Fruit fly (Drosophila melanogaster) whole organism, embryonic: ENCODE results near the gene Mad.

ENCODE experiments used
- CG13424 ChIP-seq: fragments of 200-800 bp; sonication (Bioruptor generic); optimal IDR thresholded peaks from 2 replicates; lab custom pipeline; 2019; ENCODE audit warnings: missing biosample characterization, mild to moderate bottlenecking, missing genetic modification characterization, moderate library complexity
- CG15269 ChIP-seq: fragments of 200-800 bp; sonication (Bioruptor generic); optimal IDR thresholded peaks from 2 replicates; lab custom pipeline; 2018; ENCODE audit warnings: missing biosample characterization, mild to moderate bottlenecking, missing genetic modification characterization, moderate library complexity
- CG1647 ChIP-seq: fragments of 200-800 bp; sonication (Bioruptor generic); optimal IDR thresholded peaks from 3 replicates; lab custom pipeline; 2016; ENCODE audit warnings: missing biosample characterization, missing genetic modification characterization
- CG17568 ChIP-seq: fragments of 200-800 bp; sonication (Bioruptor generic); optimal IDR thresholded peaks from 2 replicates; lab custom pipeline; 2018; ENCODE audit warnings: missing biosample characterization, mild to moderate bottlenecking, missing genetic modification characterization, moderate library complexity
- CG17912 ChIP-seq: fragments of 200-800 bp; sonication (Bioruptor generic); optimal IDR thresholded peaks from 2 replicates; lab custom pipeline; 2018; ENCODE audit warnings: missing biosample characterization, mild to moderate bottlenecking, missing genetic modification characterization
- CG2678 ChIP-seq: fragments of 200-800 bp; sonication (Bioruptor generic); optimal IDR thresholded peaks from 3 replicates; lab custom pipeline; 2019; ENCODE audit warnings: missing biosample characterization, mild to moderate bottlenecking, missing genetic modification characterization, moderate library complexity
- CG31365 ChIP-seq: fragments of 200-800 bp; sonication (Bioruptor generic); optimal IDR thresholded peaks from 2 replicates; lab custom pipeline; 2018; ENCODE audit warnings: missing biosample characterization, mild to moderate bottlenecking, missing genetic modification characterization
- CG32532 ChIP-seq: fragments of 200-800 bp; sonication (Bioruptor generic); IDR thresholded peaks from 2 replicates; pipeline ENCODE4 v1.3.6; 2022; ENCODE audit warnings: missing biosample characterization, missing genetic modification characterization
- CG3726 ChIP-seq: fragments of 200-800 bp; sonication (Bioruptor generic); IDR thresholded peaks from 3 replicates; pipeline ENCODE4, ENCODE4 v1.3.6; 2022; ENCODE audit warnings: missing biosample characterization, missing genetic modification characterization
- CG3847 ChIP-seq: fragments of 200-800 bp; sonication (Bioruptor generic); IDR thresholded peaks from 2 replicates; pipeline ENCODE4 v1.3.6; 2022; ENCODE audit warnings: missing biosample characterization, missing genetic modification characterization
- CG4328 ChIP-seq: fragments of 200-800 bp; sonication (Bioruptor generic); optimal IDR thresholded peaks from 3 replicates; lab custom pipeline; 2017; ENCODE audit warnings: missing biosample characterization, missing genetic modification reagents, missing genetic modification characterization
- CG4707 ChIP-seq: fragments of 200-800 bp; sonication (Bioruptor generic); optimal IDR thresholded peaks from 2 replicates; lab custom pipeline; 2018; ENCODE audit warnings: missing biosample characterization, mild to moderate bottlenecking, missing genetic modification characterization, moderate library complexity
- CG5180 ChIP-seq: fragments of 200-800 bp; sonication (Bioruptor generic); optimal IDR thresholded peaks from 3 replicates; lab custom pipeline; 2017; ENCODE audit warnings: missing biosample characterization, missing genetic modification characterization, mild to moderate bottlenecking, moderate library complexity, missing genetic modification reagents
- CG6654 ChIP-seq: fragments of 200-800 bp; sonication (Bioruptor generic); optimal IDR thresholded peaks from 2 replicates; lab custom pipeline; 2017; ENCODE audit warnings: missing biosample characterization, mild to moderate bottlenecking, missing genetic modification characterization
- CkIIα-i1 ChIP-seq: fragments of 200-800 bp; sonication (Bioruptor generic); IDR thresholded peaks from 2 replicates; pipeline ENCODE4 v1.3.6; 2022; ENCODE audit warnings: missing biosample characterization, missing genetic modification characterization
- Dek ChIP-seq: fragments of 200-800 bp; sonication (Bioruptor generic); optimal IDR thresholded peaks from 3 replicates; lab custom pipeline; 2019; ENCODE audit warnings: missing biosample characterization, mild to moderate bottlenecking, missing genetic modification characterization, moderate library complexity
- Dip2 ChIP-seq: fragments of 200-800 bp; sonication (Bioruptor generic); IDR thresholded peaks from 2 replicates; pipeline ENCODE4 v1.3.6; 2022; ENCODE audit warnings: missing biosample characterization, missing genetic modification characterization
- Drgx ChIP-seq: fragments of 200-800 bp; sonication (Bioruptor generic); IDR thresholded peaks from 2 replicates; pipeline ENCODE4 v1.3.6; 2022; ENCODE audit warnings: missing biosample characterization, missing genetic modification characterization
- Eip74EF ChIP-seq, 2 experiments: fragments of 200-800 bp in 1 of 2; fragments of >200 bp in 1 of 2; sonication (Bioruptor generic) in 1 of 2; optimal IDR thresholded peaks; 2 replicates each; lab custom pipeline; 2017 to 2019; ENCODE audit warnings: missing biosample characterization in 2 of 2, missing genetic modification characterization in 2 of 2, mild to moderate bottlenecking in 1 of 2, moderate library complexity in 1 of 2
- Elba2 ChIP-seq: fragments of 200-800 bp; sonication (Bioruptor generic); optimal IDR thresholded peaks from 3 replicates; lab custom pipeline; 2016; ENCODE audit warnings: missing biosample characterization, missing genetic modification characterization
- Ets97D ChIP-seq: fragments of 200-800 bp; sonication (Bioruptor generic); optimal IDR thresholded peaks from 3 replicates; lab custom pipeline; 2016; ENCODE audit warnings: missing biosample characterization, missing genetic modification characterization
- H2.0 ChIP-seq: fragments of 200-800 bp; sonication (Bioruptor generic); IDR thresholded peaks from 2 replicates; pipeline ENCODE4 v1.3.6; 2022; ENCODE audit warnings: missing biosample characterization, missing genetic modification characterization
- HLH3B ChIP-seq: fragments of 200-800 bp; sonication (Bioruptor generic); IDR thresholded peaks from 2 replicates; pipeline ENCODE4 v1.3.6; 2022; ENCODE audit warnings: missing biosample characterization, missing genetic modification characterization
- Med ChIP-seq: fragments of 200-800 bp; sonication (Bioruptor generic); peaks from one replicate; lab custom pipeline; 2016; ENCODE audit warnings: missing biosample characterization, missing genetic modification characterization, mild to moderate bottlenecking, inconsistent platforms, moderate library complexity
- NK7.1 ChIP-seq: fragments of 200-800 bp; sonication (Bioruptor generic); optimal IDR thresholded peaks from 3 replicates; lab custom pipeline; 2016; ENCODE audit warnings: missing biosample characterization, missing genetic modification characterization
- Oaz ChIP-seq: fragments of 200-800 bp; sonication (Bioruptor generic); IDR thresholded peaks from 2 replicates; pipeline ENCODE4 v1.3.6; 2022; ENCODE audit warnings: missing biosample characterization, missing genetic modification characterization
- Ptx1 ChIP-seq: fragments of 200-800 bp; sonication (Bioruptor generic); IDR thresholded peaks from 2 replicates; pipeline ENCODE4 v1.3.6; 2022; ENCODE audit warnings: missing biosample characterization, missing genetic modification characterization
- Rfx ChIP-seq: fragments of 200-800 bp; sonication (Bioruptor generic); IDR thresholded peaks from 2 replicates; pipeline ENCODE4 v1.3.6; 2022; ENCODE audit warnings: missing biosample characterization, missing genetic modification characterization
- Vsx1 ChIP-seq: fragments of 200-800 bp; sonication (Bioruptor generic); optimal IDR thresholded peaks from 2 replicates; lab custom pipeline; 2017; ENCODE audit warnings: missing biosample characterization, mild to moderate bottlenecking, missing genetic modification characterization, missing genetic modification reagents
- Xbp1 ChIP-seq: fragments of 200-800 bp; sonication (Bioruptor generic); optimal IDR thresholded peaks from 3 replicates; lab custom pipeline; 2016; ENCODE audit warnings: missing biosample characterization, mild to moderate bottlenecking, missing genetic modification characterization
- YL-1 ChIP-seq: fragments of 200-800 bp; sonication (Bioruptor generic); optimal IDR thresholded peaks from 3 replicates; lab custom pipeline; 2017; ENCODE audit warnings: missing biosample characterization, mild to moderate bottlenecking, missing genetic modification characterization
- al ChIP-seq: fragments of 200-800 bp; sonication (Bioruptor generic); IDR thresholded peaks from 2 replicates; pipeline ENCODE4 v1.3.6; 2022; ENCODE audit warnings: missing biosample characterization, missing genetic modification characterization
- ato ChIP-seq: fragments of 200-800 bp; sonication (Bioruptor generic); IDR thresholded peaks from 2 replicates; pipeline ENCODE4 v1.3.6; 2022; ENCODE audit warnings: missing biosample characterization, missing genetic modification characterization; ENCODE audit not compliant: partially characterized antibody
- bab2 ChIP-seq: fragments of 200-800 bp; sonication (Bioruptor generic); optimal IDR thresholded peaks from 2 replicates; lab custom pipeline; 2016; ENCODE audit warnings: missing biosample characterization, missing genetic modification characterization
- bbx ChIP-seq: fragments of 200-800 bp; sonication (Bioruptor generic); IDR thresholded peaks from 2 replicates; pipeline ENCODE4 v1.3.6; 2022; ENCODE audit warnings: missing biosample characterization, missing genetic modification characterization; ENCODE audit not compliant: partially characterized antibody
- bsh ChIP-seq, 2 experiments: fragments of 200-800 bp; sonication (Bioruptor generic); optimal IDR thresholded peaks; 2 replicates each; lab custom pipeline; 2017 to 2018; ENCODE audit warnings: mild to moderate bottlenecking in 2 of 2, missing biosample characterization in 2 of 2, missing genetic modification characterization in 2 of 2, moderate library complexity in 1 of 2
- cas ChIP-seq: fragments of 200-800 bp; sonication (Bioruptor generic); IDR thresholded peaks from 2 replicates; pipeline ENCODE4 v1.3.6; 2022; ENCODE audit warnings: missing biosample characterization, missing genetic modification characterization
- crp ChIP-seq, 2 experiments: fragments of 200-800 bp; sonication (Bioruptor generic); optimal IDR thresholded peaks; 2 replicates in 1 of 2; 3 replicates in 1 of 2; lab custom pipeline; 2017; ENCODE audit warnings: missing biosample characterization in 2 of 2, missing genetic modification characterization in 2 of 2, mild to moderate bottlenecking in 1 of 2, moderate library complexity in 1 of 2
- da ChIP-seq: fragments of 200-800 bp; sonication (Bioruptor generic); optimal IDR thresholded peaks from 2 replicates; lab custom pipeline; 2016; ENCODE audit warnings: missing biosample characterization, missing genetic modification characterization
- fd102C ChIP-seq: fragments of 200-800 bp; sonication (Bioruptor generic); optimal IDR thresholded peaks from 2 replicates; lab custom pipeline; 2018; ENCODE audit warnings: missing biosample characterization, mild to moderate bottlenecking, missing genetic modification characterization, moderate library complexity
- gcm2 ChIP-seq: fragments of 200-800 bp; sonication (Bioruptor generic); optimal IDR thresholded peaks from 2 replicates; lab custom pipeline; 2016; ENCODE audit warnings: missing biosample characterization, missing genetic modification characterization
- nmo ChIP-seq: fragments of 200-800 bp; sonication (Bioruptor generic); optimal IDR thresholded peaks from 2 replicates; lab custom pipeline; 2018; ENCODE audit warnings: missing biosample characterization, mild to moderate bottlenecking, missing genetic modification characterization, moderate library complexity
- prd ChIP-seq, 3 experiments: fragments of >200 bp in 2 of 3; fragments of 200-800 bp in 1 of 3; sonication (Bioruptor generic) in 1 of 3; optimal IDR thresholded peaks in 2 of 3; IDR thresholded peaks in 1 of 3; 2 replicates in 2 of 3; 3 replicates in 1 of 3; pipeline versions ENCODE4 v1.3.6 to Lab custom; 2017 to 2022; ENCODE audit warnings: missing biosample characterization in 1 of 3, missing genetic modification characterization in 1 of 3
- pum ChIP-seq: fragments of 200-800 bp; sonication (Bioruptor generic); optimal IDR thresholded peaks from 2 replicates; lab custom pipeline; 2016; ENCODE audit warnings: missing biosample characterization, missing genetic modification characterization
- rib ChIP-seq: fragments of 200-800 bp; sonication (Bioruptor generic); IDR thresholded peaks from 2 replicates; pipeline ENCODE4 v1.3.6; 2022; ENCODE audit warnings: missing biosample characterization, missing genetic modification characterization
- run ChIP-seq: fragments of 200-800 bp; sonication (Bioruptor generic); optimal IDR thresholded peaks from 3 replicates; lab custom pipeline; 2018; ENCODE audit warnings: missing biosample characterization, mild to moderate bottlenecking, missing genetic modification characterization
- salm ChIP-seq: fragments of 200-800 bp; sonication (Bioruptor generic); optimal IDR thresholded peaks from 2 replicates; lab custom pipeline; 2018; ENCODE audit warnings: missing biosample characterization, mild to moderate bottlenecking, missing genetic modification characterization
- stwl ChIP-seq: fragments of 200-800 bp; sonication (Bioruptor generic); optimal IDR thresholded peaks from 3 replicates; lab custom pipeline; 2018; ENCODE audit warnings: missing biosample characterization, mild to moderate bottlenecking, missing genetic modification characterization, moderate library complexity

The Mad gene

dm6 chr2L:3158260-3159072 lies 977 bp downstream of the Mad start (continued):
- TF ChIP-seq bbx (GFP tag; lab: Robert Waterston, UW) (peak; percentile 49; the same call in 1 of the 2 replicates), CG31365 (no peak), pum (GFP tag; lab: Kevin White, UChicago) (no peak), CG13424 (peak; percentile 33), CG5180 (GFP tag; lab: Kevin White, UChicago) (no peak), Ets97D (GFP tag; lab: Kevin White, UChicago) (no peak), nmo (GFP tag; lab: Kevin White, UChicago) (no peak), al (no peak), crp (GFP tag; optimal IDR thresholded peaks at IDR 0.05; lab: Kevin White, UChicago) (no peak), Dip2 (no peak), CG1647 (GFP tag; lab: Kevin White, UChicago) (no peak), gcm2 (GFP tag; lab: Kevin White, UChicago) (no peak), ato (GFP tag; lab: Robert Waterston, UW) (no peak), Med (peak; percentile 84), Vsx1 (GFP tag; lab: Kevin White, UChicago) (no peak), cas (GFP tag; lab: Robert Waterston, UW) (no peak), YL-1 (no peak), CG2678 (tag; lab: Kevin White, UChicago) (peak; percentile 43), CG6654 (GFP tag; lab: Kevin White, UChicago) (no peak), Xbp1 (GFP tag; lab: Kevin White, UChicago) (no peak), Eip74EF (GFP tag; optimal IDR thresholded peaks at IDR 0.05; lab: Kevin White, UChicago) (no peak), fd102C (GFP tag; lab: Kevin White, UChicago) (no peak), CG15269 (tag; lab: Kevin White, UChicago) (peak; percentile 34), CG3847 (no peak), bsh (GFP tag; optimal IDR thresholded peaks at IDR 0.05; lab: Kevin White, UChicago) (peak in 1 of 2 experiments; percentile 36), rib (GFP tag; lab: Robert Waterston, UW) (0 out of 2 replicates have a peak, but pooled peaks have one; percentile 16), NK7.1 (no peak), da (GFP tag; lab: Kevin White, UChicago) (no peak), CkIIα-i1 (GFP tag; lab: Robert Waterston, UW) (no peak), HLH3B (no peak), Dek (tag; lab: Kevin White, UChicago) (no peak), stwl (tag; lab: Kevin White, UChicago) (peak; percentile 94), CG3726 (GFP tag; lab: Robert Waterston, UW) (no peak), bab2 (GFP tag; lab: Kevin White, UChicago) (no peak), CG17568 (GFP tag; lab: Kevin White, UChicago) (no peak), prd (optimal IDR thresholded peaks at IDR 0.05; lab: Kevin White, UChicago) (no peak), prd (GFP tag; IDR thresholded peaks at IDR 0.05; lab: Robert Waterston, UW) (no peak), CG4328 (GFP tag; lab: Kevin White, UChicago) (no peak), CG32532 (peak; percentile 44; the same call in 1 of the 2 replicates), CG4707 (GFP tag; lab: Kevin White, UChicago) (peak; percentile 51), Elba2 (GFP tag; lab: Kevin White, UChicago) (no peak), Ptx1 (GFP tag; lab: Robert Waterston, UW) (0 out of 2 replicates have a peak, but pooled peaks have one; percentile 26), CG17912 (GFP tag; lab: Kevin White, UChicago) (no peak), H2.0 (GFP tag; lab: Robert Waterston, UW) (peak; percentile 42; the same call in 1 of the 2 replicates), run (no peak), Rfx (GFP tag; lab: Robert Waterston, UW) (peak; percentile 54), Drgx (GFP tag; lab: Robert Waterston, UW) (peak; percentile 19; the same call in 1 of the 2 replicates), salm (tag; lab: Kevin White, UChicago) (peak; percentile 11), Oaz (GFP tag; lab: Robert Waterston, UW) (no peak)
